Worm (Caenorhabditis elegans): Measurements from ENCODE around the gene K02D10.4.

Gene K02D10.4

ce11 chrIII:8785426-8785825 lies 5.6 kb upstream of the K02D10.4 start (continued):
- no peak for TF ChIP-seq nhr-41 (GFP tag; IDR thresholded peaks at IDR 0.05)

DNA sequence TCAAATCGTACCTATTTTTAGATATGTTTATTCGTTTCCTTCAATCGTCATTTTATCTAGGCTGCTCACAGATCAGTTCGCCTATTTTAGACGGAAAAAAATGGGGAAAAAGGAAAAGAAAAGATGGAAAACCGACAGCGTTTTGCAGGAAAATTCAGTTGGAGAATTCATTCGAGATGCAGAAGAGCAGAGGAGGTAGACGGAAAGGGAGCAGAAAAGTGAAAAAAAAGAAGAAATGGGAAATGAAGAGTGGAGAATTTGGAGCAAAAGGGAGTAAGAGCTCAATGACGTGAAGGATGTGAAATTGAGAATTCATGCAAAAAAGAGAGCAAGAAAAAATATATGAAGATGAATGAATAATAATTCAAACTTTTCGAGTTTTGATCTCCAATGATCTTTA lies 4.7 kb upstream of the K02D10.4 start:
- TF ChIP-seq nhr-48 (tag; optimal IDR thresholded peaks at IDR 0.05) (no peak), lin-39 (tag; optimal IDR thresholded peaks at IDR 0.05) (no peak), nhr-102 (tag; optimal IDR thresholded peaks at IDR 0.05) (no peak), lir-3 (tag; optimal IDR thresholded peaks at IDR 0.05) (no peak), mdl-1 (tag; optimal IDR thresholded peaks at IDR 0.05) (no peak), zfp-2 (tag; optimal IDR thresholded peaks at IDR 0.05) (no peak), lin-13 (GFP tag; optimal IDR thresholded peaks at IDR 0.05) (no peak), F44E2.7 (GFP tag; IDR thresholded peaks at IDR 0.05) (no peak), lin-29 (GFP tag; IDR thresholded peaks at IDR 0.05) (no peak), jun-1 (tag; optimal IDR thresholded peaks at IDR 0.05) (no peak), mxl-2 (GFP tag; conservative IDR thresholded peaks at IDR 0.05) (no peak), nhr-76 (tag; optimal IDR thresholded peaks at IDR 0.05) (no peak), ama-1 (optimal IDR thresholded peaks at IDR 0.05) (no peak), nhr-42 (GFP tag; IDR thresholded peaks at IDR 0.05) (no peak)

- no peak for TF ChIP-seq ZK337.2 (GFP tag; IDR thresholded peaks at IDR 0.05)
- TF ChIP-seq spr-1 (tag; optimal IDR thresholded peaks at IDR 0.05), result no peak
- peak; percentile 50 for TF ChIP-seq pqm-1 (tag; optimal IDR thresholded peaks at IDR 0.05)
- no peak for TF ChIP-seq Y75B8A.6 (GFP tag; IDR thresholded peaks at IDR 0.05)
- no peak for TF ChIP-seq fos-1 (tag; optimal IDR thresholded peaks at IDR 0.05)
- TF ChIP-seq duxl-1 (tag; optimal IDR thresholded peaks at IDR 0.05; ENCODE audit: poor library complexity), result no peak
- no peak for TF ChIP-seq F49E8.2 (tag; optimal IDR thresholded peaks at IDR 0.05; ENCODE audit: borderline replicate concordance)
- TF ChIP-seq hlh-11 (tag; optimal IDR thresholded peaks at IDR 0.05), result peak; percentile 88
- TF ChIP-seq T20F7.1 (GFP tag; optimal IDR thresholded peaks at IDR 0.05), result peak; percentile 57
- no peak for TF ChIP-seq ZK546.5 (tag; optimal IDR thresholded peaks at IDR 0.05)
- TF ChIP-seq daf-16 (GFP tag; optimal IDR thresholded peaks at IDR 0.05), result no peak
- TF ChIP-seq daf-16 (tag; optimal IDR thresholded peaks at IDR 0.05), result peak; percentile 83
- TF ChIP-seq unc-130 (GFP tag; optimal IDR thresholded peaks at IDR 0.05), result no peak
- TF ChIP-seq lir-3 (tag; optimal IDR thresholded peaks at IDR 0.05), result no peak
- TF ChIP-seq mep-1 (tag; optimal IDR thresholded peaks at IDR 0.05), result peak; percentile 46
- no peak for TF ChIP-seq ztf-7 (tag; optimal IDR thresholded peaks at IDR 0.05)
- peak; percentile 58 for TF ChIP-seq nhr-48 (tag; optimal IDR thresholded peaks at IDR 0.05)
- TF ChIP-seq madf-5 (GFP tag; IDR thresholded peaks at IDR 0.05), result no peak
- peak; percentile 87 for TF ChIP-seq php-3 (GFP tag; IDR thresholded peaks at IDR 0.05)
- TF ChIP-seq F10B5.3 (tag; optimal IDR thresholded peaks at IDR 0.05), result no peak
- no peak for TF ChIP-seq aha-1 (tag)
- TF ChIP-seq fkh-10 (GFP tag; optimal IDR thresholded peaks at IDR 0.05), result no peak
- TF ChIP-seq skn-1 (tag; optimal IDR thresholded peaks at IDR 0.05), result no peak
- no peak for TF ChIP-seq ztf-11 (tag; optimal IDR thresholded peaks at IDR 0.05)
- no peak for TF ChIP-seq Y48G9A.11 (GFP tag; IDR thresholded peaks at IDR 0.05)
- TF ChIP-seq ceh-62 (tag; optimal IDR thresholded peaks at IDR 0.05), result no peak
- no peak for TF ChIP-seq lin-39 (tag; optimal IDR thresholded peaks at IDR 0.05)
- TF ChIP-seq dmd-6 (GFP tag; IDR thresholded peaks at IDR 0.05), result peak; percentile 96
- TF ChIP-seq tag-97 (GFP tag; IDR thresholded peaks at IDR 0.05), result no peak
- no peak for TF ChIP-seq pha-4 (GFP tag; IDR thresholded peaks at IDR 0.05)
- no peak for TF ChIP-seq pha-4 (tag; optimal IDR thresholded peaks at IDR 0.05)
- peak; percentile 91 for TF ChIP-seq hlh-30 (tag; optimal IDR thresholded peaks at IDR 0.05; ENCODE audit: insufficient read depth)
- TF ChIP-seq ceh-32 (tag; optimal IDR thresholded peaks at IDR 0.05; ENCODE audit: poor library complexity), result no peak
- peak; percentile 78 for TF ChIP-seq nhr-28 (tag; optimal IDR thresholded peaks at IDR 0.05)
- TF ChIP-seq ceh-44 (GFP tag; IDR thresholded peaks at IDR 0.05), result no peak
- TF ChIP-seq nhr-77 (tag; optimal IDR thresholded peaks at IDR 0.05), result peak; percentile 70
- TF ChIP-seq ceh-28 (tag; optimal IDR thresholded peaks at IDR 0.05), result no peak
- no peak for TF ChIP-seq F26F4.8 (GFP tag; conservative IDR thresholded peaks at IDR 0.05)
- TF ChIP-seq lsy-2 (tag; optimal IDR thresholded peaks at IDR 0.05), result peak in 1 of 2 experiments; percentile 47
Observed at ce11 chrIII:8782744-8783143, 2.9 kb upstream of the K02D10.4 start.

All from whole organism, L4 larva.